Fruit fly (Drosophila melanogaster) whole organism, embryonic: Measurements from ENCODE around the gene Nf-YA.

ENCODE experiments used
- B-H1 ChIP-seq: fragments of 200-800 bp; sonication (Bioruptor generic); IDR thresholded peaks from 3 replicates; pipeline ENCODE4 v1.3.6; 2022; ENCODE audit warnings: missing biosample characterization, missing genetic modification characterization
- BEAF-32 ChIP-seq: fragments of 200-800 bp; sonication (Bioruptor generic); optimal IDR thresholded peaks from 3 replicates; lab custom pipeline; 2017; ENCODE audit warnings: missing biosample characterization, missing genetic modification characterization, mild to moderate bottlenecking, moderate library complexity, missing genetic modification reagents
- CG10543 ChIP-seq: fragments of 200-800 bp; sonication (Bioruptor generic); optimal IDR thresholded peaks from 3 replicates; lab custom pipeline; 2017; ENCODE audit warnings: missing biosample characterization, mild to moderate bottlenecking, missing genetic modification characterization, moderate library complexity
- CG10565 ChIP-seq: fragments of 200-800 bp; sonication (Bioruptor generic); optimal IDR thresholded peaks from 3 replicates; lab custom pipeline; 2016; ENCODE audit warnings: missing biosample characterization, mild to moderate bottlenecking, missing genetic modification characterization
- CG12659 ChIP-seq: fragments of 200-800 bp; sonication (Bioruptor generic); optimal IDR thresholded peaks from 3 replicates; lab custom pipeline; 2017; ENCODE audit warnings: mild to moderate bottlenecking, missing biosample characterization, missing genetic modification reagents, missing genetic modification characterization
- CG13624 ChIP-seq: fragments of 200-800 bp; sonication (Bioruptor generic); optimal IDR thresholded peaks from 2 replicates; lab custom pipeline; 2016; ENCODE audit warnings: missing biosample characterization, missing genetic modification characterization
- CG14014 ChIP-seq: fragments of 200-800 bp; sonication (Bioruptor generic); IDR thresholded peaks from 2 replicates; pipeline ENCODE4 v1.3.6; 2022; ENCODE audit warnings: missing biosample characterization, missing genetic modification characterization
- CG14710 ChIP-seq: fragments of 200-800 bp; sonication (Bioruptor generic); optimal IDR thresholded peaks from 3 replicates; lab custom pipeline; 2019; ENCODE audit warnings: missing biosample characterization, mild to moderate bottlenecking, missing genetic modification characterization, moderate library complexity
- CG15514 ChIP-seq: fragments of 200-800 bp; sonication (Bioruptor generic); optimal IDR thresholded peaks from 3 replicates; lab custom pipeline; 2017; ENCODE audit warnings: missing biosample characterization, missing genetic modification characterization, mild to moderate bottlenecking, moderate library complexity, missing genetic modification reagents
- CG17912 ChIP-seq: fragments of 200-800 bp; sonication (Bioruptor generic); optimal IDR thresholded peaks from 2 replicates; lab custom pipeline; 2018; ENCODE audit warnings: missing biosample characterization, mild to moderate bottlenecking, missing genetic modification characterization
- CG1832 ChIP-seq: fragments of 200-800 bp; sonication (Bioruptor generic); optimal IDR thresholded peaks from 2 replicates; lab custom pipeline; 2017; ENCODE audit warnings: missing biosample characterization, mild to moderate bottlenecking, missing genetic modification characterization, inconsistent platforms
- CG3163 ChIP-seq: fragments of 200-800 bp; sonication (Bioruptor generic); optimal IDR thresholded peaks from 3 replicates; lab custom pipeline; 2016; ENCODE audit warnings: missing biosample characterization, missing genetic modification characterization
- CG3407 ChIP-seq: fragments of 200-800 bp; sonication (Bioruptor generic); optimal IDR thresholded peaks from 2 replicates; lab custom pipeline; 2018; ENCODE audit warnings: missing biosample characterization, mild to moderate bottlenecking, missing genetic modification characterization
- CG34224 ChIP-seq: fragments of 200-800 bp; sonication (Bioruptor generic); IDR thresholded peaks from 3 replicates; pipeline ENCODE4 v1.3.6; 2022; ENCODE audit warnings: missing biosample characterization, missing genetic modification characterization; ENCODE audit not compliant: partially characterized antibody
- CG3838 ChIP-seq: fragments of 200-800 bp; sonication (Bioruptor generic); optimal IDR thresholded peaks from 3 replicates; lab custom pipeline; 2016; ENCODE audit warnings: missing biosample characterization, missing genetic modification characterization
- CG6175 ChIP-seq: fragments of 200-800 bp; sonication (Bioruptor generic); IDR thresholded peaks from 3 replicates; pipeline ENCODE4 v1.3.6; 2022; ENCODE audit warnings: missing biosample characterization, missing genetic modification characterization
- CG6683 ChIP-seq: fragments of 200-800 bp; sonication (Bioruptor generic); optimal IDR thresholded peaks from 2 replicates; lab custom pipeline; 2017; ENCODE audit warnings: missing biosample characterization, mild to moderate bottlenecking, missing genetic modification characterization, missing genetic modification reagents
- CG7786 ChIP-seq: fragments of 200-800 bp; sonication (Bioruptor generic); optimal IDR thresholded peaks from 2 replicates; lab custom pipeline; 2016; ENCODE audit warnings: missing biosample characterization, missing genetic modification characterization
- CG8478 ChIP-seq: fragments of >200 bp; optimal IDR thresholded peaks from 2 replicates; lab custom pipeline; 2018
- CG9817 ChIP-seq: fragments of 200-800 bp; sonication (Bioruptor generic); optimal IDR thresholded peaks from 2 replicates; lab custom pipeline; 2018; ENCODE audit warnings: missing biosample characterization, mild to moderate bottlenecking, missing genetic modification characterization, moderate library complexity
- Camta ChIP-seq: fragments of 200-800 bp; sonication (Bioruptor generic); optimal IDR thresholded peaks from 2 replicates; lab custom pipeline; 2016; ENCODE audit warnings: missing biosample characterization, missing genetic modification characterization
- CrebB ChIP-seq: fragments of 200-800 bp; sonication (Bioruptor generic); optimal IDR thresholded peaks from 3 replicates; lab custom pipeline; 2018; ENCODE audit warnings: missing biosample characterization, mild to moderate bottlenecking, missing genetic modification characterization
- D ChIP-seq, 2 experiments: fragments of 200-800 bp in 1 of 2; fragments of >200 bp in 1 of 2; sonication (Bioruptor generic) in 1 of 2; optimal IDR thresholded peaks; 2 replicates in 1 of 2; 3 replicates in 1 of 2; lab custom pipeline; 2017; ENCODE audit warnings: mild to moderate bottlenecking in 1 of 2, missing biosample characterization in 1 of 2, missing genetic modification characterization in 1 of 2, missing genetic modification reagents in 1 of 2
- Dbx ChIP-seq: fragments of 200-800 bp; sonication (Bioruptor generic); IDR thresholded peaks from 3 replicates; pipeline ENCODE4 v1.3.6; 2022; ENCODE audit warnings: missing biosample characterization, missing genetic modification characterization
- Dref ChIP-seq: fragments of 200-800 bp; sonication (Bioruptor generic); IDR thresholded peaks from 2 replicates; pipeline ENCODE4 v1.3.6; 2022; ENCODE audit warnings: missing biosample characterization, missing genetic modification characterization
- HmgD ChIP-seq: fragments of 200-800 bp; sonication (Bioruptor generic); optimal IDR thresholded peaks from 3 replicates; lab custom pipeline; 2016; ENCODE audit warnings: missing biosample characterization, missing genetic modification characterization
- Hmx ChIP-seq: fragments of 200-800 bp; sonication (Bioruptor generic); optimal IDR thresholded peaks from 2 replicates; lab custom pipeline; 2016; ENCODE audit warnings: missing biosample characterization, missing genetic modification characterization
- MBD-R2 ChIP-seq: fragments of 200-800 bp; sonication (Bioruptor generic); IDR thresholded peaks from 2 replicates; pipeline ENCODE4 v1.3.6; 2022; ENCODE audit warnings: missing biosample characterization, missing genetic modification characterization
- Oaz ChIP-seq: fragments of 200-800 bp; sonication (Bioruptor generic); IDR thresholded peaks from 2 replicates; pipeline ENCODE4 v1.3.6; 2022; ENCODE audit warnings: missing biosample characterization, missing genetic modification characterization
- Poxn ChIP-seq: fragments of 200-800 bp; sonication (Bioruptor generic); IDR thresholded peaks from 2 replicates; pipeline ENCODE4 v1.3.6; 2022; ENCODE audit warnings: missing biosample characterization, missing genetic modification characterization
- Six4 ChIP-seq: fragments of 200-800 bp; sonication (Bioruptor generic); optimal IDR thresholded peaks from 2 replicates; lab custom pipeline; 2016; ENCODE audit warnings: missing biosample characterization, missing genetic modification characterization
- TFAM ChIP-seq: fragments of 200-800 bp; sonication (Bioruptor generic); optimal IDR thresholded peaks from 2 replicates; lab custom pipeline; 2017; ENCODE audit warnings: missing biosample characterization, missing genetic modification characterization, inconsistent platforms
- Xrp1 ChIP-seq: fragments of 200-800 bp; sonication (Bioruptor generic); IDR thresholded peaks from 2 replicates; pipeline ENCODE4 v1.3.6; 2022; ENCODE audit warnings: missing biosample characterization, missing genetic modification characterization
- ap ChIP-seq: fragments of 200-800 bp; sonication (Bioruptor generic); IDR thresholded peaks from 2 replicates; pipeline ENCODE4 v1.3.6; 2022; ENCODE audit warnings: missing biosample characterization, missing genetic modification characterization
- ci ChIP-seq: fragments of 200-800 bp; sonication (Bioruptor generic); IDR thresholded peaks from 3 replicates; pipeline ENCODE4 v1.3.6; 2022; ENCODE audit warnings: missing biosample characterization, missing genetic modification characterization
- corto ChIP-seq: fragments of 200-800 bp; sonication (Bioruptor generic); optimal IDR thresholded peaks from 2 replicates; lab custom pipeline; 2016; ENCODE audit warnings: missing biosample characterization, mild to moderate bottlenecking, missing genetic modification characterization, moderate library complexity
- danr ChIP-seq: fragments of 200-800 bp; sonication (Bioruptor generic); IDR thresholded peaks from 2 replicates; pipeline ENCODE4 v1.3.6; 2022; ENCODE audit warnings: missing biosample characterization, missing genetic modification characterization
- dm ChIP-seq: fragments of 200-800 bp; sonication (Bioruptor generic); optimal IDR thresholded peaks from 3 replicates; lab custom pipeline; 2016; ENCODE audit warnings: missing biosample characterization, missing genetic modification characterization
- dpn ChIP-seq, 2 experiments: fragments of 200-800 bp; sonication (Bioruptor generic); optimal IDR thresholded peaks; 3 replicates each; lab custom pipeline; 2016; ENCODE audit warnings: missing biosample characterization in 2 of 2, missing genetic modification characterization in 2 of 2
- gcm2 ChIP-seq: fragments of 200-800 bp; sonication (Bioruptor generic); optimal IDR thresholded peaks from 2 replicates; lab custom pipeline; 2016; ENCODE audit warnings: missing biosample characterization, missing genetic modification characterization
- gt ChIP-seq: fragments of 200-800 bp; sonication (Bioruptor generic); IDR thresholded peaks from 2 replicates; pipeline ENCODE4 v1.3.6; 2022; ENCODE audit warnings: missing biosample characterization, missing genetic modification characterization
- h ChIP-seq: fragments of >200 bp; optimal IDR thresholded peaks from 2 replicates; lab custom pipeline; 2017
- ind ChIP-seq: fragments of 200-800 bp; sonication (Bioruptor generic); optimal IDR thresholded peaks from 3 replicates; lab custom pipeline; 2016; ENCODE audit warnings: missing biosample characterization, missing genetic modification characterization
- jigr1 ChIP-seq: fragments of 200-800 bp; sonication (Bioruptor generic); IDR thresholded peaks from 3 replicates; pipeline ENCODE4 v1.3.6; 2022; ENCODE audit warnings: missing biosample characterization, missing genetic modification characterization
- onecut ChIP-seq: fragments of 200-800 bp; sonication (Bioruptor generic); IDR thresholded peaks from 2 replicates; pipeline ENCODE4 v1.3.6; 2022; ENCODE audit warnings: missing biosample characterization, missing genetic modification characterization
- p53 ChIP-seq: fragments of 200-800 bp; sonication (Bioruptor generic); optimal IDR thresholded peaks from 2 replicates; lab custom pipeline; 2016; ENCODE audit warnings: missing biosample characterization, missing genetic modification characterization
- row ChIP-seq: fragments of 200-800 bp; sonication (Bioruptor generic); IDR thresholded peaks from 3 replicates; pipeline ENCODE4 v1.3.6; 2022; ENCODE audit warnings: missing biosample characterization, missing genetic modification characterization
- scrt ChIP-seq: fragments of 200-800 bp; sonication (Bioruptor generic); optimal IDR thresholded peaks from 2 replicates; lab custom pipeline; 2018; ENCODE audit warnings: missing biosample characterization, mild to moderate bottlenecking, missing genetic modification characterization, moderate library complexity
- tll ChIP-seq, 2 experiments: fragments of 200-800 bp in 1 of 2; fragments of >200 bp in 1 of 2; sonication (Bioruptor generic) in 1 of 2; optimal IDR thresholded peaks; 2 replicates each; lab custom pipeline; 2017 to 2019; ENCODE audit warnings: missing biosample characterization in 2 of 2, missing genetic modification characterization in 2 of 2, mild to moderate bottlenecking in 1 of 2, moderate library complexity in 1 of 2
- tna ChIP-seq: fragments of 200-800 bp; sonication (Bioruptor generic); IDR thresholded peaks from 2 replicates; pipeline ENCODE4 v1.3.6; 2022; ENCODE audit warnings: missing biosample characterization, missing genetic modification characterization; ENCODE audit not compliant: partially characterized antibody

The Nf-YA gene

DNA sequence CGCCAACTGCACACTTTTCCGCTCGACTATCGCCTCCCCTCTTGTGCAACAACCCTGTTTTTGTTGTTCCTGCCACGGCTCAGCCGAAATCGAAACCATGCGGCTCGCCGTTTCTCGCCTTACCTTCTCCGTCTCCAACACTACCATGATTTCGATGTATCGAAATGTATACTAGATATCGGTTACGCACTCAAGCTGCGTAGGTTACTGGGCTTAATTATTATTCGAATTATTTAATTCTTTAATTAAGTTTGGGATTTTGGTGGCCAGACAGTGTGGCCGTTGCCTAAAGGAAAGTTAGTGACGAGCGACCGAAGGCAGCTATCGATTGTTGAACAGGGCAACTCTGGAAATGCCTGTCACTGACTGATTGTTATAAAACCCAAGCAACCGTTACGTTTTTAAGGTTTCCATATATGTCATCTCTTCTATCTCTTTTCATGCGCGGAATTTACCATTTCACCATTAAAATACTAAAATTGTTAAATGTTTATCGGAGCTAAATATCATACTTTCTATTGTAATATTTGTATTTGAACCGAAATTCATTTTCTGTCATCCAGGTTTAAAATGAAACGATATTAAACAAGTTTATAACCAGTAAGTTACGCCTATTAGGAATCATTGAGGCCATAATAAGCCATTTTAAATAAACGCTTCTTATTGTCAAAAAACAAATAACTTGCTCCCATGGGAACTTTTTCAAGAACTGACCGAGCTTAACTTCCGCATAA, 39.7 kb downstream of the Nf-YA start, which contains the start of gene eIF4E1 (continued):
- TF ChIP-seq ind (GFP tag; lab: Kevin White, UChicago) (no peak), Camta (GFP tag; lab: Kevin White, UChicago) (peak; percentile 32), dm (peak; percentile 61), gcm2 (GFP tag; lab: Kevin White, UChicago) (no peak), CG1832 (GFP tag; lab: Kevin White, UChicago) (no peak), Dbx (GFP tag; lab: Robert Waterston, UW) (0 out of 3 replicates have a peak, but pooled peaks have one; percentile 21), Oaz (GFP tag; lab: Robert Waterston, UW) (no peak), scrt (GFP tag; lab: Kevin White, UChicago) (no peak), CG6175 (GFP tag; lab: Robert Waterston, UW) (no peak), row (GFP tag; lab: Robert Waterston, UW) (peak; percentile 50), CG13624 (GFP tag; lab: Kevin White, UChicago) (peak; percentile 40), CG17912 (peak; percentile 29), Xrp1 (GFP tag; lab: Robert Waterston, UW) (no peak), D (optimal IDR thresholded peaks at IDR 0.05; lab: Kevin White, UChicago) (no peak), D (GFP tag; optimal IDR thresholded peaks at IDR 0.05; lab: Kevin White, UChicago) (no peak), CG8478 (lab: Kevin White, UChicago) (peak; percentile 86), Hmx (GFP tag; lab: Kevin White, UChicago) (no peak), gt (GFP tag; lab: Robert Waterston, UW) (no peak), onecut (GFP tag; lab: Robert Waterston, UW) (no peak), CG14014 (GFP tag; lab: Robert Waterston, UW) (no peak), jigr1 (GFP tag; lab: Robert Waterston, UW) (no peak), p53 (GFP tag; lab: Kevin White, UChicago) (no peak), ap (GFP tag; lab: Robert Waterston, UW) (no peak), BEAF-32 (GFP tag; lab: Kevin White, UChicago) (peak; percentile 90), B-H1 (GFP tag; lab: Robert Waterston, UW) (no peak), tll (GFP tag; optimal IDR thresholded peaks at IDR 0.05; lab: Kevin White, UChicago) (peak; percentile 20 to 54), CG10543 (GFP tag; lab: Kevin White, UChicago) (no peak), CG14710 (tag; lab: Kevin White, UChicago) (peak; percentile 71), CG9817 (no peak), h (lab: Kevin White, UChicago) (no peak), CG3407 (GFP tag; lab: Kevin White, UChicago) (no peak), CG3838 (no peak), danr (GFP tag; lab: Robert Waterston, UW) (no peak), CG15514 (GFP tag; lab: Kevin White, UChicago) (peak; percentile 68), CrebB (no peak), CG10565 (no peak), ci (GFP tag; lab: Robert Waterston, UW) (no peak), CG12659 (GFP tag; lab: Kevin White, UChicago) (peak; percentile 77), TFAM (GFP tag; lab: Kevin White, UChicago) (no peak), CG6683 (GFP tag; lab: Kevin White, UChicago) (no peak), CG3163 (GFP tag; lab: Kevin White, UChicago) (no peak), HmgD (peak; percentile 55), corto (GFP tag; lab: Kevin White, UChicago) (no peak), CG34224 (GFP tag; lab: Robert Waterston, UW) (peak; percentile 58), Dref (peak; percentile 92), dpn (GFP tag; optimal IDR thresholded peaks at IDR 0.05; lab: Kevin White, UChicago) (peak in 1 of 2 experiments; percentile 62), CG7786 (GFP tag; lab: Kevin White, UChicago) (no peak), Six4 (GFP tag; lab: Kevin White, UChicago) (no peak), MBD-R2 (GFP tag; lab: Robert Waterston, UW) (peak; percentile 78), tna (GFP tag; lab: Robert Waterston, UW) (no peak), Poxn (GFP tag; lab: Robert Waterston, UW) (no peak)
